Worm (Caenorhabditis elegans) whole organism, late embryonic: ENCODE data around the gene lgx-1.

Experiments
- C38D4.7 ChIP-seq: fragments of 200-800 bp; sonication (Bioruptor generic); optimal IDR thresholded peaks from 2 replicates; lab custom pipeline; 2018; ENCODE audit warnings: mild to moderate bottlenecking, missing genetic modification characterization, moderate library complexity, missing compliant biosample characterization
- F13H6.1 ChIP-seq: sonication (generic microtip); optimal IDR thresholded peaks from 2 replicates; lab custom pipeline; 2016; ENCODE audit warnings: missing genetic modification characterization, missing compliant biosample characterization
- K02D7.2 ChIP-seq: sonication (generic microtip); optimal IDR thresholded peaks from 2 replicates; lab custom pipeline; 2017; ENCODE audit warnings: mild to moderate bottlenecking, missing genetic modification characterization, missing compliant biosample characterization
- T23F11.4 ChIP-seq: fragments of 200-800 bp; sonication (Bioruptor generic); optimal IDR thresholded peaks from 2 replicates; lab custom pipeline; 2018; ENCODE audit warnings: mild to moderate bottlenecking, missing genetic modification characterization, missing compliant biosample characterization
- ama-1 ChIP-seq: fragments of 150-350 bp; optimal IDR thresholded peaks from 2 replicates; lab custom pipeline; 2014
- ceh-14 ChIP-seq: sonication (generic microtip); optimal IDR thresholded peaks from 2 replicates; lab custom pipeline; 2016; ENCODE audit warnings: missing genotype, missing genetic modification characterization, missing compliant biosample characterization
- ceh-18 ChIP-seq: sonication (generic microtip); optimal IDR thresholded peaks from 2 replicates; lab custom pipeline; 2016; ENCODE audit warnings: missing genetic modification characterization, missing compliant biosample characterization
- ceh-22 ChIP-seq: sonication (generic microtip); optimal IDR thresholded peaks from 2 replicates; lab custom pipeline; 2017; ENCODE audit warnings: missing biosample characterization, missing genetic modification characterization
- ceh-30 ChIP-seq: fragments of 150-350 bp; optimal IDR thresholded peaks from 2 replicates; lab custom pipeline; 2014; ENCODE audit warnings: missing biosample characterization, missing genetic modification characterization
- ceh-31 ChIP-seq: sonication (generic microtip); optimal IDR thresholded peaks from 2 replicates; lab custom pipeline; 2016; ENCODE audit warnings: missing genetic modification characterization, missing compliant biosample characterization
- ceh-34 ChIP-seq: sonication (generic microtip); optimal IDR thresholded peaks from 2 replicates; lab custom pipeline; 2016; ENCODE audit warnings: mild to moderate bottlenecking, missing genetic modification characterization, missing compliant biosample characterization
- ceh-45 ChIP-seq: fragments of 200-800 bp; sonication (Bioruptor generic); IDR thresholded peaks from 2 replicates; pipeline ENCODE4 v1.3.6; 2022; ENCODE audit warnings: missing genetic modification reagents, missing genetic modification characterization, missing compliant biosample characterization
- che-1 ChIP-seq: sonication (generic microtip); optimal IDR thresholded peaks from 2 replicates; lab custom pipeline; 2016; ENCODE audit warnings: mild to moderate bottlenecking, missing genetic modification characterization, missing compliant biosample characterization
- dve-1 ChIP-seq: sonication (generic microtip); optimal IDR thresholded peaks from 2 replicates; lab custom pipeline; 2017; ENCODE audit warnings: antibody characterized with exemption, mild to moderate bottlenecking, missing genetic modification characterization, missing compliant biosample characterization
- eyg-1 ChIP-seq: sonication (generic microtip); optimal IDR thresholded peaks from 2 replicates; lab custom pipeline; 2016; ENCODE audit warnings: missing genotype, missing genetic modification characterization, missing compliant biosample characterization
- fkh-10 ChIP-seq: fragments of 150-350 bp; optimal IDR thresholded peaks from 2 replicates; lab custom pipeline; 2014; ENCODE audit warnings: missing biosample characterization, missing genetic modification reagents, missing genetic modification characterization
- fkh-6 ChIP-seq: sonication (generic microtip); optimal IDR thresholded peaks from 2 replicates; lab custom pipeline; 2016; ENCODE audit warnings: missing genetic modification characterization, missing compliant biosample characterization
- hlh-15 ChIP-seq: sonication (generic microtip); optimal IDR thresholded peaks from 2 replicates; lab custom pipeline; 2016; ENCODE audit warnings: missing genetic modification characterization, missing compliant biosample characterization
- hlh-30 ChIP-seq: sonication (generic microtip); optimal IDR thresholded peaks from 2 replicates; lab custom pipeline; 2017; ENCODE audit warnings: antibody characterized with exemption, missing genetic modification characterization, missing compliant biosample characterization; ENCODE audit not compliant: insufficient read depth
- hlh-8 ChIP-seq: sonication (generic microtip); optimal IDR thresholded peaks from 2 replicates; lab custom pipeline; 2016; ENCODE audit warnings: missing genotype, missing genetic modification characterization, missing compliant biosample characterization
- lim-6 ChIP-seq: sonication (generic microtip); optimal IDR thresholded peaks from 2 replicates; lab custom pipeline; 2016; ENCODE audit warnings: missing genetic modification characterization, missing compliant biosample characterization
- nhr-11 ChIP-seq: fragments of 150-350 bp; optimal IDR thresholded peaks from 2 replicates; lab custom pipeline; 2014; ENCODE audit warnings: missing biosample characterization, missing genetic modification characterization
- nhr-232 ChIP-seq: sonication (generic microtip); optimal IDR thresholded peaks from 2 replicates; lab custom pipeline; 2016; ENCODE audit warnings: missing genetic modification characterization, missing compliant biosample characterization
- npax-4 ChIP-seq: sonication (generic microtip); optimal IDR thresholded peaks from 2 replicates; lab custom pipeline; 2016; ENCODE audit warnings: missing genetic modification characterization, missing compliant biosample characterization
- odd-2 ChIP-seq: sonication (generic microtip); optimal IDR thresholded peaks from 2 replicates; lab custom pipeline; 2017; ENCODE audit warnings: antibody characterized with exemption, mild to moderate bottlenecking, missing genetic modification characterization, missing compliant biosample characterization
- pag-3 ChIP-seq: sonication (generic microtip); optimal IDR thresholded peaks from 2 replicates; lab custom pipeline; 2016; ENCODE audit warnings: missing compliant biosample characterization, missing genetic modification characterization, borderline replicate concordance
- pat-9 ChIP-seq: fragments of 200-800 bp; sonication (Bioruptor generic); optimal IDR thresholded peaks from 2 replicates; lab custom pipeline; 2018; ENCODE audit warnings: mild to moderate bottlenecking, missing genetic modification characterization, moderate library complexity, missing compliant biosample characterization
- pha-2 ChIP-seq: sonication (generic microtip); optimal IDR thresholded peaks from 2 replicates; lab custom pipeline; 2017; ENCODE audit warnings: mild to moderate bottlenecking, missing genetic modification characterization, missing compliant biosample characterization
- pha-4 ChIP-seq: fragments of 150-350 bp; optimal IDR thresholded peaks from 2 replicates; lab custom pipeline; 2018; ENCODE audit warnings: missing biosample characterization, missing genetic modification reagents, missing genetic modification characterization
- pqm-1 ChIP-seq: sonication (generic microtip); optimal IDR thresholded peaks from 2 replicates; lab custom pipeline; 2016; ENCODE audit warnings: missing genetic modification characterization, missing compliant biosample characterization
- ref-2 ChIP-seq: sonication (generic microtip); optimal IDR thresholded peaks from 2 replicates; lab custom pipeline; 2016; ENCODE audit warnings: missing genetic modification characterization, missing compliant biosample characterization
- rnt-1 ChIP-seq: sonication (generic microtip); optimal IDR thresholded peaks from 2 replicates; lab custom pipeline; 2016; ENCODE audit warnings: missing genetic modification characterization, missing compliant biosample characterization
- sdc-2 ChIP-seq: sonication (generic microtip); optimal IDR thresholded peaks from 2 replicates; lab custom pipeline; 2016; ENCODE audit warnings: missing genotype, missing genetic modification characterization, missing compliant biosample characterization
- unc-42 ChIP-seq: sonication (generic microtip); optimal IDR thresholded peaks from 2 replicates; lab custom pipeline; 2016; ENCODE audit warnings: missing genotype, missing genetic modification characterization, missing compliant biosample characterization
- unc-55 ChIP-seq: sonication (generic microtip); optimal IDR thresholded peaks from 2 replicates; lab custom pipeline; 2017; ENCODE audit warnings: missing biosample characterization, missing genetic modification reagents, missing genetic modification characterization
- unc-86 ChIP-seq: sonication (generic microtip); optimal IDR thresholded peaks from 2 replicates; lab custom pipeline; 2016; ENCODE audit warnings: missing genetic modification characterization, missing compliant biosample characterization
- zip-5 ChIP-seq: sonication (generic microtip); optimal IDR thresholded peaks from 2 replicates; lab custom pipeline; 2016; ENCODE audit warnings: missing genetic modification characterization, missing compliant biosample characterization
- ztf-16 ChIP-seq: sonication (generic microtip); optimal IDR thresholded peaks from 2 replicates; lab custom pipeline; 2017; ENCODE audit warnings: missing genetic modification characterization, missing compliant biosample characterization

Gene lgx-1

ce11 chrX:5565478-5565877 lies 27.2 kb upstream of the lgx-1 start:
- no peak for TF ChIP-seq hlh-15 (tag; lab: Kevin White, UChicago)
- no peak for TF ChIP-seq lim-6 (tag; lab: Kevin White, UChicago)
- TF ChIP-seq ref-2: no peak
- no peak for TF ChIP-seq hlh-8
- TF ChIP-seq, all 69 proteins: peak for 0

- TF ChIP-seq ztf-16 (tag; lab: Kevin White, UChicago) (no peak), pqm-1 (tag; lab: Kevin White, UChicago) (no peak), ama-1 (lab: Kevin White, UChicago) (no peak), unc-55 (GFP tag; lab: Kevin White, UChicago) (no peak), ceh-18 (tag; lab: Kevin White, UChicago) (no peak), ceh-22 (tag; lab: Kevin White, UChicago) (no peak)
These were observed 19.6 kb upstream of the lgx-1 start, which contains the start of gene C38C5.1 for ce11 chrX:5557966-5558365. TSS of gene C38C5.1 (plus strand) at chrX:5558055.

ce11 chrX:5555055-5555629 lies 16.8 kb upstream of the lgx-1 start:
- TF ChIP-seq ceh-34: no peak
- TF ChIP-seq che-1 (tag; lab: Kevin White, UChicago): no peak
- no peak for TF ChIP-seq pat-9 (tag; lab: Kevin White, UChicago)
- TF ChIP-seq unc-42: no peak
- no peak for TF ChIP-seq fkh-6 (tag; lab: Kevin White, UChicago)
- no peak for TF ChIP-seq ceh-22 (tag; lab: Kevin White, UChicago)
- TF ChIP-seq ceh-14 (tag; lab: Kevin White, UChicago): no peak
- no peak for TF ChIP-seq ceh-45 (GFP tag; lab: Robert Waterston, UW)
- TF ChIP-seq ceh-30 (tag; lab: Kevin White, UChicago): no peak

ce11 chrX:5552652-5553051 lies 14.3 kb upstream of the lgx-1 start, which contains the start of gene ifta-1:
TSS of gene ifta-1 (minus strand) at chrX:5552752.
- TF ChIP-seq C38D4.7 (GFP tag; lab: Kevin White, UChicago): no peak
- TF ChIP-seq sdc-2: no peak
- TF ChIP-seq che-1 (tag; lab: Kevin White, UChicago): no peak
- TF ChIP-seq nhr-11 (tag; lab: Kevin White, UChicago): no peak
- no peak for TF ChIP-seq K02D7.2 (tag; lab: Kevin White, UChicago)
- no peak for TF ChIP-seq pag-3 (tag; lab: Kevin White, UChicago)
- TF ChIP-seq F13H6.1 (tag; lab: Kevin White, UChicago): no peak
- TF ChIP-seq pqm-1 (tag; lab: Kevin White, UChicago): no peak
- no peak for TF ChIP-seq ceh-22 (tag; lab: Kevin White, UChicago)
- no peak for TF ChIP-seq T23F11.4
- no peak for TF ChIP-seq ceh-34
- no peak for TF ChIP-seq zip-5 (tag; lab: Kevin White, UChicago)
- no peak for TF ChIP-seq dve-1 (tag; lab: Kevin White, UChicago)
- no peak for TF ChIP-seq odd-2 (tag; lab: Kevin White, UChicago)
- TF ChIP-seq fkh-10 (GFP tag; lab: Kevin White, UChicago): no peak
- TF ChIP-seq rnt-1: no peak

ce11 chrX:5547828-5548227 lies 9.5 kb upstream of the lgx-1 start:
- no peak for TF ChIP-seq pha-4 (tag; lab: Kevin White, UChicago)
- no peak for TF ChIP-seq dve-1 (tag; lab: Kevin White, UChicago)
- no peak for TF ChIP-seq fkh-6 (tag; lab: Kevin White, UChicago)
- no peak for TF ChIP-seq nhr-232 (tag; lab: Kevin White, UChicago)
- TF ChIP-seq pqm-1 (tag; lab: Kevin White, UChicago): no peak
- no peak for TF ChIP-seq hlh-30 (tag; lab: Kevin White, UChicago)
- no peak for TF ChIP-seq ceh-31 (tag; lab: Kevin White, UChicago)
- TF ChIP-seq ceh-45 (GFP tag; lab: Robert Waterston, UW): no peak
- no peak for TF ChIP-seq pha-2 (tag; lab: Kevin White, UChicago)
- TF ChIP-seq lim-6 (tag; lab: Kevin White, UChicago): no peak
- TF ChIP-seq npax-4 (tag; lab: Kevin White, UChicago): no peak
- TF ChIP-seq unc-86: no peak
- TF ChIP-seq eyg-1 (tag; lab: Kevin White, UChicago): no peak
